Fruit fly (Drosophila melanogaster) whole organism, embryonic: Measurements from ENCODE around the gene Pp1alpha-96A.

Experiments used
- Aef1 ChIP-seq: fragments of 200-800 bp; sonication (Bioruptor generic); IDR thresholded peaks from 3 replicates; pipeline ENCODE4 v1.3.6; 2022; ENCODE audit warnings: missing biosample characterization, missing genetic modification characterization
- CG10959 ChIP-seq: fragments of 200-800 bp; sonication (Bioruptor generic); IDR thresholded peaks from 2 replicates; pipeline ENCODE4 v1.3.6; 2022; ENCODE audit warnings: missing biosample characterization, missing genetic modification characterization
- CG11085 ChIP-seq: fragments of 200-800 bp; sonication (Bioruptor generic); IDR thresholded peaks from 2 replicates; pipeline ENCODE4 v1.3.6; 2022; ENCODE audit warnings: missing biosample characterization, missing genetic modification characterization
- CG11093 ChIP-seq: fragments of 200-800 bp; sonication (Bioruptor generic); IDR thresholded peaks from 3 replicates; pipeline ENCODE4 v1.3.6; 2022; ENCODE audit warnings: missing biosample characterization, missing genetic modification characterization
- CG11398 ChIP-seq: fragments of 200-800 bp; sonication (Bioruptor generic); optimal IDR thresholded peaks from 2 replicates; lab custom pipeline; 2016; ENCODE audit warnings: missing biosample characterization, missing genetic modification characterization
- CG1233 ChIP-seq: fragments of 200-800 bp; sonication (Bioruptor generic); optimal IDR thresholded peaks from 4 replicates; lab custom pipeline; 2018; ENCODE audit warnings: missing biosample characterization, mild to moderate bottlenecking, missing genetic modification characterization
- CG12744 ChIP-seq: fragments of 200-800 bp; sonication (Bioruptor generic); optimal IDR thresholded peaks from 2 replicates; lab custom pipeline; 2016; ENCODE audit warnings: missing biosample characterization, missing genetic modification characterization
- CG14014 ChIP-seq: fragments of 200-800 bp; sonication (Bioruptor generic); IDR thresholded peaks from 2 replicates; pipeline ENCODE4 v1.3.6; 2022; ENCODE audit warnings: missing biosample characterization, missing genetic modification characterization
- CG15269 ChIP-seq: fragments of 200-800 bp; sonication (Bioruptor generic); optimal IDR thresholded peaks from 2 replicates; lab custom pipeline; 2018; ENCODE audit warnings: missing biosample characterization, mild to moderate bottlenecking, missing genetic modification characterization, moderate library complexity
- CG16815 ChIP-seq: fragments of 200-800 bp; sonication (Bioruptor generic); optimal IDR thresholded peaks from 3 replicates; lab custom pipeline; 2017; ENCODE audit warnings: missing biosample characterization, mild to moderate bottlenecking, missing genetic modification characterization
- CG17328 ChIP-seq: fragments of 200-800 bp; sonication (Bioruptor generic); IDR thresholded peaks from 2 replicates; pipeline ENCODE4 v1.3.6; 2022; ENCODE audit warnings: missing biosample characterization, missing genetic modification characterization
- CG17568 ChIP-seq: fragments of 200-800 bp; sonication (Bioruptor generic); optimal IDR thresholded peaks from 2 replicates; lab custom pipeline; 2018; ENCODE audit warnings: missing biosample characterization, mild to moderate bottlenecking, missing genetic modification characterization, moderate library complexity
- CG17802 ChIP-seq: fragments of 200-800 bp; sonication (Bioruptor generic); optimal IDR thresholded peaks from 2 replicates; lab custom pipeline; 2018; ENCODE audit warnings: missing biosample characterization, mild to moderate bottlenecking, missing genetic modification characterization, moderate library complexity
- CG2199 ChIP-seq: fragments of 200-800 bp; sonication (Bioruptor generic); IDR thresholded peaks from 3 replicates; pipeline ENCODE4 v1.3.6; 2022; ENCODE audit warnings: missing biosample characterization, missing genetic modification characterization
- CG4282 ChIP-seq: fragments of 200-800 bp; sonication (Bioruptor generic); optimal IDR thresholded peaks from 2 replicates; lab custom pipeline; 2016; ENCODE audit warnings: missing biosample characterization, missing genetic modification characterization
- CG4328 ChIP-seq: fragments of 200-800 bp; sonication (Bioruptor generic); optimal IDR thresholded peaks from 3 replicates; lab custom pipeline; 2017; ENCODE audit warnings: missing biosample characterization, missing genetic modification reagents, missing genetic modification characterization
- CG4854 ChIP-seq: fragments of 200-800 bp; sonication (Bioruptor generic); optimal IDR thresholded peaks from 2 replicates; lab custom pipeline; 2016; ENCODE audit warnings: missing biosample characterization, missing genetic modification characterization, inconsistent platforms
- CG7963 ChIP-seq: fragments of 200-800 bp; sonication (Bioruptor generic); IDR thresholded peaks from 3 replicates; pipeline ENCODE4 v1.3.6; 2022; ENCODE audit warnings: missing biosample characterization, missing genetic modification characterization; ENCODE audit not compliant: partially characterized antibody
- CG8478 ChIP-seq: fragments of >200 bp; optimal IDR thresholded peaks from 2 replicates; lab custom pipeline; 2018
- CG9609 ChIP-seq: fragments of 200-800 bp; sonication (Bioruptor generic); optimal IDR thresholded peaks from 3 replicates; lab custom pipeline; 2016; ENCODE audit warnings: missing biosample characterization, missing genetic modification characterization
- CG9797 ChIP-seq: fragments of 200-800 bp; sonication (Bioruptor generic); optimal IDR thresholded peaks from 3 replicates; lab custom pipeline; 2018; ENCODE audit warnings: missing biosample characterization, mild to moderate bottlenecking, missing genetic modification characterization
- Chrac-16 ChIP-seq: fragments of 200-800 bp; sonication (Bioruptor generic); optimal IDR thresholded peaks from 3 replicates; lab custom pipeline; 2016; ENCODE audit warnings: missing biosample characterization, missing genetic modification characterization
- D ChIP-seq, 2 experiments: fragments of 200-800 bp in 1 of 2; fragments of >200 bp in 1 of 2; sonication (Bioruptor generic) in 1 of 2; optimal IDR thresholded peaks; 2 replicates in 1 of 2; 3 replicates in 1 of 2; lab custom pipeline; 2017; ENCODE audit warnings: mild to moderate bottlenecking in 1 of 2, missing biosample characterization in 1 of 2, missing genetic modification characterization in 1 of 2, missing genetic modification reagents in 1 of 2
- E2f2 ChIP-seq: fragments of 200-800 bp; sonication (Bioruptor generic); IDR thresholded peaks from 2 replicates; pipeline ENCODE4 v1.3.6; 2022; ENCODE audit warnings: missing biosample characterization, missing genetic modification characterization
- HLHmδ ChIP-seq: fragments of 200-800 bp; sonication (Bioruptor generic); optimal IDR thresholded peaks from 2 replicates; lab custom pipeline; 2018; ENCODE audit warnings: missing biosample characterization, mild to moderate bottlenecking, missing genetic modification characterization, moderate library complexity
- Hr3 ChIP-seq: fragments of 200-800 bp; sonication (Bioruptor generic); optimal IDR thresholded peaks from 3 replicates; lab custom pipeline; 2016; ENCODE audit warnings: missing biosample characterization, missing genetic modification characterization
- Hr51 ChIP-seq, 2 experiments: fragments of 200-800 bp; sonication (Bioruptor generic); optimal IDR thresholded peaks; 2 replicates in 1 of 2; 3 replicates in 1 of 2; lab custom pipeline; 2016 to 2018; ENCODE audit warnings: missing biosample characterization in 2 of 2, missing genetic modification characterization in 2 of 2, mild to moderate bottlenecking in 1 of 2, moderate library complexity in 1 of 2
- Kr ChIP-seq: fragments of 200-800 bp; sonication (Bioruptor generic); optimal IDR thresholded peaks from 2 replicates; lab custom pipeline; 2017; ENCODE audit warnings: missing biosample characterization, mild to moderate bottlenecking, missing genetic modification characterization
- Nf-YB ChIP-seq: fragments of 200-800 bp; sonication (Bioruptor generic); optimal IDR thresholded peaks from 3 replicates; lab custom pipeline; 2019; ENCODE audit warnings: missing biosample characterization, mild to moderate bottlenecking, missing genetic modification characterization, moderate library complexity
- Rx ChIP-seq: fragments of 200-800 bp; sonication (Bioruptor generic); IDR thresholded peaks from 2 replicates; pipeline ENCODE4 v1.3.6; 2022; ENCODE audit warnings: missing biosample characterization, missing genetic modification characterization
- Side ChIP-seq: fragments of 200-800 bp; sonication (Bioruptor generic); optimal IDR thresholded peaks from 2 replicates; lab custom pipeline; 2016; ENCODE audit warnings: missing biosample characterization, missing genetic modification characterization
- Ssrp ChIP-seq: fragments of 200-800 bp; sonication (Bioruptor generic); optimal IDR thresholded peaks from 2 replicates; lab custom pipeline; 2018; ENCODE audit warnings: missing biosample characterization, mild to moderate bottlenecking, missing genetic modification characterization, moderate library complexity
- caup ChIP-seq: fragments of 200-800 bp; sonication (Bioruptor generic); optimal IDR thresholded peaks from 3 replicates; lab custom pipeline; 2017; ENCODE audit warnings: missing biosample characterization, mild to moderate bottlenecking, missing genetic modification characterization, moderate library complexity; ENCODE audit not compliant: severe bottlenecking
- chif ChIP-seq, 2 experiments: fragments of 200-800 bp; sonication (Bioruptor generic); optimal IDR thresholded peaks; 3 replicates each; lab custom pipeline; 2016; ENCODE audit warnings: missing biosample characterization in 2 of 2, missing genetic modification characterization in 2 of 2
- ems ChIP-seq: fragments of 200-800 bp; sonication (Bioruptor generic); optimal IDR thresholded peaks from 3 replicates; lab custom pipeline; 2016; ENCODE audit warnings: missing biosample characterization, missing genetic modification characterization
- exex ChIP-seq: fragments of 200-800 bp; sonication (Bioruptor generic); optimal IDR thresholded peaks from 4 replicates; lab custom pipeline; 2018; ENCODE audit warnings: missing biosample characterization, mild to moderate bottlenecking, missing genetic modification characterization, moderate library complexity
- her ChIP-seq: fragments of 200-800 bp; sonication (Bioruptor generic); optimal IDR thresholded peaks from 2 replicates; lab custom pipeline; 2016; ENCODE audit warnings: missing biosample characterization, missing genetic modification characterization
- hth ChIP-seq: fragments of >200 bp; optimal IDR thresholded peaks from 2 replicates; lab custom pipeline; 2017; ENCODE audit warnings: inconsistent platforms
- kah ChIP-seq: fragments of 200-800 bp; sonication (Bioruptor generic); optimal IDR thresholded peaks from 2 replicates; lab custom pipeline; 2018; ENCODE audit warnings: missing biosample characterization, mild to moderate bottlenecking, missing genetic modification characterization
- luna ChIP-seq: fragments of 200-800 bp; sonication (Bioruptor generic); optimal IDR thresholded peaks from 2 replicates; lab custom pipeline; 2016; ENCODE audit warnings: missing biosample characterization, missing genetic modification characterization
- nau ChIP-seq: fragments of 200-800 bp; sonication (Bioruptor generic); optimal IDR thresholded peaks from 3 replicates; lab custom pipeline; 2017; ENCODE audit warnings: missing biosample characterization, mild to moderate bottlenecking, missing genetic modification characterization, missing genetic modification reagents
- onecut ChIP-seq: fragments of 200-800 bp; sonication (Bioruptor generic); IDR thresholded peaks from 2 replicates; pipeline ENCODE4 v1.3.6; 2022; ENCODE audit warnings: missing biosample characterization, missing genetic modification characterization
- run ChIP-seq: fragments of 200-800 bp; sonication (Bioruptor generic); optimal IDR thresholded peaks from 3 replicates; lab custom pipeline; 2018; ENCODE audit warnings: missing biosample characterization, mild to moderate bottlenecking, missing genetic modification characterization
- schlank ChIP-seq: fragments of 200-800 bp; sonication (Bioruptor generic); optimal IDR thresholded peaks from 2 replicates; lab custom pipeline; 2018; ENCODE audit warnings: missing biosample characterization, mild to moderate bottlenecking, missing genetic modification characterization
- seq ChIP-seq: fragments of 200-800 bp; sonication (Bioruptor generic); IDR thresholded peaks from 2 replicates; pipeline ENCODE4 v1.3.6; 2022; ENCODE audit warnings: missing biosample characterization, missing genetic modification characterization
- sisA ChIP-seq: fragments of 200-800 bp; sonication (Bioruptor generic); IDR thresholded peaks from 2 replicates; pipeline ENCODE4 v1.3.6; 2022; ENCODE audit warnings: missing biosample characterization, missing genetic modification characterization
- ssp ChIP-seq: fragments of 200-800 bp; sonication (Bioruptor generic); IDR thresholded peaks from 2 replicates; pipeline ENCODE4 v1.3.6; 2022; ENCODE audit warnings: missing biosample characterization, missing genetic modification characterization
- stc ChIP-seq: fragments of 200-800 bp; sonication (Bioruptor generic); IDR thresholded peaks from 2 replicates; pipeline ENCODE4 v1.3.6; 2022; ENCODE audit warnings: missing biosample characterization, missing genetic modification characterization
- zen ChIP-seq: fragments of 200-800 bp; sonication (Bioruptor generic); optimal IDR thresholded peaks from 3 replicates; lab custom pipeline; 2018; ENCODE audit warnings: missing biosample characterization, mild to moderate bottlenecking, missing genetic modification characterization, moderate library complexity
- zen2 ChIP-seq: fragments of 200-800 bp; sonication (Bioruptor generic); IDR thresholded peaks from 3 replicates; pipeline ENCODE4 v1.3.6; 2022; ENCODE audit warnings: missing biosample characterization, missing genetic modification characterization; ENCODE audit not compliant: partially characterized antibody

The Pp1alpha-96A gene

DNA sequence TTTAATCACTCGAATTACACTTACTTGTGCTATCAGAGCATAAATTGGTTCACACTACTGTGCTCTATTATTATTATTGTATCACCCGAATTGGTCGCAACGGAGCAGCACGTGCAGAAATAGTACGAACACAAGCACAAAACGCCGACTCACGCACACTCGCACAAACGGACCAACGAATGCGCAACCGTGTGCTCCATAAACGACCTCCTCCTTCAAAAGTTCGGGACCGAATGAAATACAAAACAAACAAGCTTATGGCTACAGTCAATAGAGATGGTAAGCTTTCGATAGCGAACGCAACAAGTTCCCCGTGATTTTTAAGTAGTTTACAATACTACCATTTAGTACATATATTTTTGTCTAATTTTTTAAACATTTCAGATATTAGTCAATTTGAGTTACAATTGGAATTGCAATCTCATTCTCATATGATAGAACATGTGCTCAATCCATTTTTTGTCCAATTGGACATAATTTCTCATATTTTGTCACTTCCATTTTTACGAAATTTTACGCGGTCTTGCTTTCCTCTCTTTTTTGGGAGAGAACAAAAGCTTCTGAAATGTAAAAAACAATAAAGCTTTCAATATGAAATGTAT, 25.7 kb downstream of the Pp1alpha-96A start, which contains the start of gene Cftr (continued):
- no peak for TF ChIP-seq CG11093 (GFP tag; lab: Robert Waterston, UW)
- TF ChIP-seq sisA (GFP tag; lab: Robert Waterston, UW): no peak
- TF ChIP-seq CG11085 (GFP tag; lab: Robert Waterston, UW): peak; percentile 33; the same call in 1 of the 2 replicates
- no peak for TF ChIP-seq Nf-YB (GFP tag; lab: Kevin White, UChicago)
- peak; percentile 31; the same call in 1 of the 2 replicates for TF ChIP-seq stc (GFP tag; lab: Robert Waterston, UW)
- peak; percentile 70 for TF ChIP-seq CG12744
- TF ChIP-seq zen (tag; lab: Kevin White, UChicago): no peak
- TF ChIP-seq schlank (tag; lab: Kevin White, UChicago): peak; percentile 12
- TF ChIP-seq seq: no peak
- no peak for TF ChIP-seq CG9797 (GFP tag; lab: Kevin White, UChicago)
- peak; percentile 49 for TF ChIP-seq Side (GFP tag; lab: Kevin White, UChicago)
- no peak for TF ChIP-seq CG16815 (GFP tag; lab: Kevin White, UChicago)
- peak; percentile 42; the same call in 1 of the 2 replicates for TF ChIP-seq CG17328 (GFP tag; lab: Robert Waterston, UW)
- TF ChIP-seq exex: peak; percentile 40
- peak; percentile 66 for TF ChIP-seq her
- TF ChIP-seq chif (GFP tag; optimal IDR thresholded peaks at IDR 0.05; lab: Kevin White, UChicago): peak in 1 of 2 experiments; percentile 43
- no peak for TF ChIP-seq CG17802 (tag; lab: Kevin White, UChicago)
- TF ChIP-seq ems (GFP tag; lab: Kevin White, UChicago): peak; percentile 65
- no peak for TF ChIP-seq D (optimal IDR thresholded peaks at IDR 0.05; lab: Kevin White, UChicago)
- no peak for TF ChIP-seq D (GFP tag; optimal IDR thresholded peaks at IDR 0.05; lab: Kevin White, UChicago)
- TF ChIP-seq CG1233 (GFP tag; lab: Kevin White, UChicago): peak; percentile 51
- TF ChIP-seq Chrac-16 (GFP tag; lab: Kevin White, UChicago): peak; percentile 16
- peak; percentile 23 for TF ChIP-seq CG4328 (GFP tag; lab: Kevin White, UChicago)
- TF ChIP-seq onecut: peak; percentile 48; the same call in 1 of the 2 replicates
- TF ChIP-seq CG14014 (GFP tag; lab: Robert Waterston, UW): peak; percentile 65; the same call in 1 of the 2 replicates
- peak; percentile 83 for TF ChIP-seq caup (GFP tag; lab: Kevin White, UChicago)
- TF ChIP-seq ssp: no peak
- TF ChIP-seq CG8478 (lab: Kevin White, UChicago): no peak
- no peak for TF ChIP-seq CG2199 (GFP tag; lab: Robert Waterston, UW)
- TF ChIP-seq kah (GFP tag; lab: Kevin White, UChicago): no peak
- TF ChIP-seq run (tag; lab: Kevin White, UChicago): no peak
- TF ChIP-seq Aef1 (GFP tag; lab: Robert Waterston, UW): peak; percentile 30; the same call in 1 of the 3 replicates
- TF ChIP-seq Hr51 (GFP tag; optimal IDR thresholded peaks at IDR 0.05; lab: Kevin White, UChicago): peak in 1 of 2 experiments; percentile 43
- no peak for TF ChIP-seq Hr3 (GFP tag; lab: Kevin White, UChicago)
- TF ChIP-seq Ssrp (tag; lab: Kevin White, UChicago): no peak
- peak; percentile 51 for TF ChIP-seq E2f2
- TF ChIP-seq zen2 (GFP tag; lab: Robert Waterston, UW): peak; percentile 24; the same call in 1 of the 3 replicates
- no peak for TF ChIP-seq Kr (GFP tag; lab: Kevin White, UChicago)
- TF ChIP-seq hth: no peak
- TF ChIP-seq CG9609 (GFP tag; lab: Kevin White, UChicago): peak; percentile 43
- TF ChIP-seq HLHmδ: peak; percentile 9
- TF ChIP-seq CG17568 (GFP tag; lab: Kevin White, UChicago): peak; percentile 40
- peak; percentile 38 for TF ChIP-seq CG4282
- no peak for TF ChIP-seq CG15269 (tag; lab: Kevin White, UChicago)
- no peak for TF ChIP-seq nau (GFP tag; lab: Kevin White, UChicago)
- TF ChIP-seq CG10959 (GFP tag; lab: Robert Waterston, UW): no peak
- no peak for TF ChIP-seq CG11398 (GFP tag; lab: Kevin White, UChicago)
- TF ChIP-seq luna (GFP tag; lab: Kevin White, UChicago): peak; percentile 27
- peak; percentile 44 for TF ChIP-seq CG4854 (GFP tag; lab: Kevin White, UChicago)
- TF ChIP-seq Rx (GFP tag; lab: Robert Waterston, UW): no peak
- TF ChIP-seq CG7963: no peak
